Worm (Caenorhabditis elegans): ENCODE measurements around the gene F38B6.2.

F38B6.2 gene

DNA sequence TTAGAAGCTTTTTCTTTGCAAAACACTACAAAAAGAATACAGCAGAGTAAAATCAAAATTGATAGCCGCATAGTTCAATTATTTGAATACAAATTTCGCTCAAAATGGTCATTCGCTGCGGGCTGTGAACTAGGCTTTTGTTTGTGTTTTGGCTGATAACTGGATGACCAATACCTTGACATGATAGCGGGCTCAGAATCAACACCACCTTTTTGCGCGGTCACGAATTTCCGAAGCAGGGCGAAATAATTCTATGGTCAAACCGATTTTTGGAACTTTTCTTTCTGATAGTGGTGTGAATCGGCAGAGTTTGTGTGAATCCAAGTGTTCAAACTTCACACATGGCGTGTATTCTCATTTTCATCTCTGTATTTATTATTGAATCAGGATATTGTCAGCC is at the start of gene F38B6.2, which contains the start of gene F38B6.7:
F38B6.2 (plus strand) TSS at position 267 of the 400 bp plus-strand sequence.
F38B6.7 (minus strand) TSS at position 101 of the 400 bp plus-strand sequence.
- TF ChIP-seq unc-62 (GFP tag; optimal IDR thresholded peaks at IDR 0.05), result no peak

DNA sequence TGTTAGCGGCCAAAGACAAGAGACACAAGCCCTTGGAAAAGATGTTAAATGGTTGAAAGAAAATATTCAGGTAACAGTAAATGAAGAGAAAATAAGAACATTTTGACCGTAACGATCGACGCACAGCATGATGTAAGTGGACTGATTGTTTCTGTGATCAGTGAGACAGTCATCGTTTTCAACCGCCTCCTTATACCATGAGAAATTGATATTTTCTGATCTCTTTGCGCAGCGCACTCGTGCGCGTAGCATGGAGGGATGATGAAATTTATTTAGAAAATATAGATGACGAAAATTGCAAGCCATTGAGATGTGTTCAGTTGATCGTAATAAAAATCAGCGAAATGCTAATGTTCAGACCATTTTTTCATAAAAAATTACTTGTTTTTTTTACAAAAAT is 48.8 kb upstream of the F38B6.2 start:
- no peak for TF ChIP-seq unc-62 (GFP tag; optimal IDR thresholded peaks at IDR 0.05)

DNA sequence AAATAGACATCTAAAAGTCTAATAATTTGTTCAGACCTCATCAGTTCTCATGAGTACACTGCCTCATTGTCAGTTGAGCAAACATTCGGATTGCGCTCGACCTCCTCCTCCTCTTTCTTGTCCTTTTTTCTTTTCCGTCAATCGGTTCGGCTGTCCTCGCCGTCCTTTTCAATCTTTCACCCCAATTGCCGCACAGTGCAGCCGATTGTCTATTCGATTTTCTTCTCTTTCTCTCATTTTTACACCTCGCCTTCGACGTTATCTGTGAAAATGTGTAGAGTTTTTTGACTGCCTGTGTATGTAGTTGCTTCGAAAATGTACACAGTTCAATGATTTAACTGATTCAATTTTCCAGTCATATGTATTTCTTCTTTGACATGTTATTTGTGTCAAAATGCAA is 45.2 kb upstream of the F38B6.2 start:
- no peak for TF ChIP-seq unc-62 (GFP tag; optimal IDR thresholded peaks at IDR 0.05)

DNA sequence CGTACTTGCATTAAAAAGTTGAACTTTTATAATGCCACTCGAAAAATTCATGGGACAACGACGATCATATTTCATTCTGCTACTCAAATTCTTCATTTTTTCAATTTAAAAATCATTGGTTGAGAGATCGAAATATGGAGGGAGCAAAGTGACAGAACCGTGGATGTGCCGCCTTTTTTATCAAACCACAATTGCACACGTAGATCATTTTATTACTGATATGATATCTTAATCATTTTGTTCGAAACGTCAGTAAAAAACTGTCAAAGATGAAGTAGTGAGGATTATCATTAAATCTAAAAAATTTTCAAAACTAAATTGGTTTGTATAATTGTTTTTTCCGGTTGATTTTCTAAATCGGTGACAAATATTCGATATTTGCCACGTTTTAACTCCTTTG is 44.2 kb upstream of the F38B6.2 start:
- TF ChIP-seq unc-62 (GFP tag; optimal IDR thresholded peaks at IDR 0.05), result no peak

DNA sequence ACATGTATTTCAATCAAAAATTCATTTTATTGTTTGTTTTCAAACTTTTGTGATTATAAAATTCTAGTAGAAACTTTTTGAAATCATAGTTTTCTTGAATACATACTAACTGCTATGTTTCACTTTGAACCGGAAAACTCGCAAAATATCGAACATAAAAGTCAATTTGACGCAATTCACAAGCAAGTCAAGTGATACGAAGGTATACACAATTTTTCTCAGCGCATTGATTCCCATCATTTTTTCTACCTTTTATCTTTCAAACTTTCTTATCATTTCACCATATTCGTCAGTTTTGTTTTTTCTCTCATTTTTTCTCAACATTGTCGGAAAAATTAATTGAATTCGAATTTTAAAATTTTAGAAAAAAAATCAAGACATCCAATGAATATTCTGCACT is 43.2 kb upstream of the F38B6.2 start, which contains the start of gene nhr-173:
nhr-173 (plus strand) TSS at position 366 of the 400 bp plus-strand sequence.
- no peak for TF ChIP-seq unc-62 (GFP tag; optimal IDR thresholded peaks at IDR 0.05)

DNA sequence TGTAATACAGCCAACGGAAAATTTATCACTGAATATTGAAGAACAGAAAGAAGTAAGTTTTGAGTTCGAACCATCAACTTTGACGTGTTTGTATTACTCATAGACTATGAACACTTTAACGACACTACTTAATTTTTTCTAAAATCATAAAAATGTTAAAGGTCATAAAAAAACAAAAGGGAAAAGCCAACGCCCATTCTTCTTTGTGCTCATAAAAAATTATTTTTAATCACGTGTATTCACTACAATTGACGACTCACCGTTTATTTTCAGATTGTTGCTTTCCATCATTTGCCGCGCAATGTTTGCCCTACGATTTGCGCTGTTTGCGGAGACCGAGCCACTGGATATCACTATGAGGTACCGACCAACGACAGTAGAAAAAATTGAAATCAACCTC is 42.1 kb upstream of the F38B6.2 start:
- no peak for TF ChIP-seq unc-62 (GFP tag; optimal IDR thresholded peaks at IDR 0.05)

DNA sequence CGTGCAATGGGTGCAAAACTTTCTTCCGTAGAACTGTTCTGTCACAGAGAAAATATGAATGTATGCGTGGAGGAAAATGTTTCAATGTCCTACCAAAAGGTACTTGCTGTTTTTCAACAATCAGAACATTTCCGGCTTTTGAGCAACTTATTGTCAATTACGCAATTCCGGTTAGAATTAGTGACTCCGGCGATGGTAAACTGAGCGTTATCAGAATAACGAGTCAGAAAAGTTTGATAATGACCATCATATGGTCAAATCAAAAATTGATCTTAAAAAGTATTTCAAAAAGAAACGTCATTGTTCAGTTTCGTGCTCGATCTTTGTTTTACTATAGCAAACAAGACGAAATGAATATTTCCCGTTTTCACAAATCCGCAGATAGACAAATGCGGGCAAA is 41.6 kb upstream of the F38B6.2 start:
- no peak for TF ChIP-seq unc-62 (GFP tag; optimal IDR thresholded peaks at IDR 0.05)

DNA sequence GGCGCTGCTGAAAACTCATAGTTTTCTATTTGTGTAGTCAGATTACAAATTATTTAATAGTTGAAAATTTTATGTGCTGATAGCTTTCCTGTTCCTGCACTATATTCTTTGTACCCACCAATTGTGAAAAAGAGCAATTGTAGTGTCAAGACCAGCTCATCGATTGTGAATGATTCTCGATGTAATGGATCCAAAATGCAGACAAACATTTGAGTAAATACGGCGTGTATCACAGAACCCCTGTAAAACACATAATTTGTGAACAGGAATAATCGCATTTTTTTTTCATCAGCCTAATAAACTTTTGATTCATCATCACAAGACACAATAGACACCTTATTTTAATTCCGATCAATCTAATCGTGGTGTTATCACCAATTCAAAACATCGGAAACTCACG is 36.1 kb upstream of the F38B6.2 start:
- no peak for TF ChIP-seq unc-62 (GFP tag; optimal IDR thresholded peaks at IDR 0.05)

DNA sequence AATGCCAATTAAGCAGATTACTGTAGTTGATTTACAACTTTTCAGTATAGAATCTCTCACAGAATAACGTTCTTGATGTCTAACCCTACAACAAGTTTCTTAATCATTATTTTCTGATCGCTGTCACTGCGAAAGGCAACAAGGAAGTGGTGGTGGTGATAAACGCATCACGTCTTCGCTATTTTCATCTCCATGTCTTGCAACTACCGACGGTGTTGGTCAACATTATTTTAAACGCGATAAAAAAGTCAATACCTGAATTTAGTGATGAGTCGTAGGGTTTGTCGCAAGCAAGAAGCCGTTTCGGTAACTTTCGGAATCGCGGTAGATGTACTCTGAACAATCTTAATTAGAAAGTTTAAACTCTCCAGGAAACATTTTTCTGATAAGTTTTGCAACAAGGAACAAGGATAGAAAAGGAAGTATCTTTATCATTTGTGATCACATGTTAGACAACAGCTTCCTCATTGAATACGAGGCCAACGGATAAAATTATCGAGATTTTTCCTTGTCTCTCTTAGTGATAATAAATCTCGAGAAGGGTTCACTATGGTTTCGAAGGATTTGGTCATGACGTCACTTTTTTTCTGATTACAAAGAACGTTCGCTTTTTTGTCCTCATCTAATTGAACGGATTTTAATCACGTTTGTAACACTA is 34.4 kb upstream of the F38B6.2 start:
- no peak for TF ChIP-seq unc-62 (GFP tag; optimal IDR thresholded peaks at IDR 0.05)

DNA sequence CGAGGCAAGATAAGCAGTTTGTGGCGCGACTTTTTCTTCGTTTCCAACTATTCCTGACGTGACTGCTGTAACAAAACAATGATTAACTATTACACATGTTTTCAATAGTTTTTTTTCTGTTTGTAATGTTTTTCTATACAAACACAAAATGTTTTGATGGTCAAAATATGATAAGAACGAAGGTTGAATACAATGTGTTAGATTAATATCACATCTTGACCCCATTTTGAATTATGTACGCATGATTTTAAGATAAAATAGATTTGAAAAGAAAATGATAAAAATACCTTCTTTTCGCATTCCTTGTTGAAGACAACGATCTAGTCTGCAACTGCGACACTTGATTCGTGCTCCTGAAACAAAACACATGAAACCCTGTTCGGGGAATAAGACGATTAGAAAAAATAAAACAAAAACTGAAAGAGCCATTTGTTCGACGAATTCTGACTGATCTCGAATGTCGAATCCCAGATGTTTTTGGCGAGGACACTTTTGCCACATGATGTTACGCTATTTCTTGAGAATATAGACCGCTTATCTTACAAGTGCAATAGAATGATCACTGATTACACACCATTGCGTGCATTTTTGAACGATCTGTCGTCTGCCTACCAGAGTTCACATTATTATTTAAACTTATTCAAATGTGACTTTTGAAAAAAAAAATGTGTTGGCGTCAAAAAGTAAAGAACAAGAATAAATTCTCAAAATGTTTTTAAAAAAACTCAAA is 33.0 kb upstream of the F38B6.2 start:
- no peak for TF ChIP-seq unc-62 (GFP tag; optimal IDR thresholded peaks at IDR 0.05)

DNA sequence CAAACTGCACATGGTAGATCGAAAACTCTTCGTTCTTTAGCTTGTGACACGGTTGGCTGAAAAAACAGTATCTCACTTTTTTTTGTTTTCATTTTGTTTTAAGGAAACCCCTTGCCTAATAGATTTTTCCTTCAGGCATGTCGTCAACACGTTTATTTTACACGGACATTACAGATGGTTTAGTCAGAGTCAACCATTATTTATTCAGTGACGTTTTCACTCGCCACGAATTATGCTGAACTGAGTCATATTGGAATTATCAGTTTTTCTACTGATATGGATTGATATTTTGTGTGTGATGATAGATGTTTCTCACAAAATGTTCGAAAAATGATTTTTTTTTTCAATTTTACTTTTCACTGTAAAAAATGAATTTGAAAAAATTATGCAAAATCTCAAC is 30.9 kb upstream of the F38B6.2 start:
- no peak for TF ChIP-seq unc-62 (GFP tag; optimal IDR thresholded peaks at IDR 0.05)

DNA sequence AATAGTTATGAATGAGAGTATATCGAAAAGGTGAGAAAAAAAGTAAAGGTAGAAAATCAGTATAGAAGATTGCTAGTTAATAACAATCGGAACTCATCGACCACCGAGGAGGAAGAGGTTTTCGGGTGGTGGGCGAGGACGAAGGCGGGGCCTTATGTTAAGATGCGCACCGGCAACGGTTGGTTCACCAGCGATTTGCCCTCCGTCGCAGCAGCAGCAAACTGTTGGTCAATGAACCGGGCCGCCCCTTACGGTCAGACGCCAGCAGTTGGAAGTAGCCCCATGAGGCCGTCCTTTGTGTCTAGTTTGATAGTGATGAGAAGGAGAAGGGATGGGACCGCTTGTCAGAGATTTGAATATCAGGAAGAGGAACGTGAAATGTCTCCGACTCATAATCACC is 29.4 kb upstream of the F38B6.2 start, which contains the start of gene nhr-137:
nhr-137 (minus strand) TSS at position 101 of the 400 bp plus-strand sequence.
- TF ChIP-seq unc-62 (GFP tag; optimal IDR thresholded peaks at IDR 0.05), result no peak

DNA sequence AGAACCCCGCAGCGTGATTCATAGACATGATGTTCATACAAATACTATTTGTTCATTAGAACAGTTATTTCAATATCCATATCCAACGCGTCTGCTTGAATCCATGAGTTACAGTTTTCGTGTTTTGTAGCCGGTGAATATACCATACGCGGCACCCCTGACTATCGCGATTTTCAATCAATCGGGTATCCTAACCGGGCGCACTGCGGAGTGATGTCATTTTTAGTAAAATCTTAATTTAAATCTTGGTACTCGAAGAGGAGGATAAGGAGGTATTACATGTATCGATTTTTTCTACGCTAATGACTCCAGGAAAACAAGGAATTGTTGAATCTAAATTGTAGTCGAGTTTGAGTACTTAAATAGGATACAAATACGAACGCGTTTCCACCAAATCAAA is 29.0 kb upstream of the F38B6.2 start:
- TF ChIP-seq unc-62 (GFP tag; optimal IDR thresholded peaks at IDR 0.05), result no peak

DNA sequence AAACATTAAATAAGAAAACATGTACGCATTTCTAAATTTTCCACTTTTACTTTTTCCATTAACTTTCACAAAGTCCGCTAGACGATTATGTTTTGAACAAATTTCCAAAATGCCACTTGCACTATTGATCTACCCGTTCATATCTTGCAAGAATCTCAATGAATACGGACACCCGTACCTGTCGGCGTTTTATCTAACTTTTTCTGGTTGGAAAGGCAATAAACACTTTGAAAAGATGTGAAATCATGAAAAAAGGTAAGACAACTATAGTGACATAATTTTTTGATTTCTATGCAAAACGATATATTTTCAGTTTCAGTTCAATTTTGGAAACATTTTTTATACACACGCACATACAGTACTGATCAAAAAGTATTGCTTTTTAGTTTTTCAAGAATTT is 26.6 kb upstream of the F38B6.2 start:
- no peak for TF ChIP-seq unc-62 (GFP tag; optimal IDR thresholded peaks at IDR 0.05)

DNA sequence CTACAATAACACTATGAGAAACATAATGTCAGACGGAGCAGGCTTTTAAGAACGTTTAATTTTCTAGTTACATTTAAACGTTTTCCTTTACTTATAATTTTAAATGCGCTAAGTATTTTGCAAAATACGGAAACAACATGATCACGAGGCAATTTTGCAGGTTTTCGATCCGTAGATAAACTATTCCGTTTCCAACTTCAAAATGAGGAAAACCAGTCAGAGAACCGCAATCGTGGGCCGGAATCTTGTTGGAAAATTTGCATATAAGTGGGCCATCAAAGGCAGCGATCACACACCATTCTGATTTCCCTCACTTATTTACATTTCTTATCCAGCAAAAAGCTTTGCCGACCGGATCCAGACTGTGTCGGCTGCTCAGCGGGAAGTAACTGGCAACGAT is 25.8 kb upstream of the F38B6.2 start, which contains the start of gene col-172:
col-172 (plus strand) TSS at position 301 of the 400 bp plus-strand sequence.
- TF ChIP-seq unc-62 (GFP tag; optimal IDR thresholded peaks at IDR 0.05), result no peak

DNA sequence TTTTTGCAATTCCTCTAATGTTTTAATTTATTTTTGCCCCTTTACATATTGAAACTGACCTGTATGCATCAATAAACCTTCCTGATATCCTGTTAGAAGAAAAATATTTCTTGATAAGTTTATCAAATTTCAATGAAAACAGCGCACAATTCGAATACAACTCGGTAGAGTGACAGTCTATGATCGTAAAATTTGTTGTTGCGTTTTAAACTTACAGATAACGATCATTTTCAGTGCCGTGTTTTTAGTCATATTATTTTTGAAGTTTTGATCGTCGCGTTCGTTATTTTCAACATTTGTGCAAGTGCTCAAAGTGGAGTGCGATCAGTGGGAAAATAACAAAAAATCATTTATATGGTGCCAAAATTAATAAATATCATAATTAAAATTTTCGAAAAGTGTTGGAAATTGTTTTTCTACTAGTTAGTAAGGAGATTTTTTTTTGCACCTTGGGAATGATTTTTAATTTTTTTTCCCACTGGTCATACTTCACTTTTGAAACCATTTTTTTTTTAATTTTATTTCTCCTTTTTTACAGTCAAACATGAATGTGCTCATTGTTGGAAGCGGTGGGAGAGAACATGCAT is 23.9 kb upstream of the F38B6.2 start, which contains the start of gene F38B6.4:
F38B6.4 (plus strand) TSS at position 537 of the 587 bp plus-strand sequence.
- no peak for TF ChIP-seq unc-62 (GFP tag; optimal IDR thresholded peaks at IDR 0.05)

DNA sequence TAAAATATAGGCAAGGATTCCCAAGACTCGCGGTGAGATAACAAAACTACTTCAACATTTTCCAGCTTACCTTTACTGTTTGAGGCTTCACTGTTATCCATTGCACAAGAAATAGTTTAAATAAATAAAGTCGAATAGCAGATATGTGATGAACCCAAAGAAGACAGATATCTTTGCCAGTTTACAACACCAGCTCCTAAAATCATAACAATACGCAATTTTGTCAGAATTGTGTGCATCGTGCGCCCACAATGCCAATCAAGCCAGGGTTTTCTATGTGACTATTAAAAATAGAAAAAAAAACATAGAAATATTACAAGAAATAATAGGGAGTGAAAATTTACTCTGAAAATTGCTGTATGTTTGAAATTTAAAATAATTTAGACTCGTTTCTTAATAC is 15.7 kb upstream of the F38B6.2 start, which contains the start of gene F38B6.8:
F38B6.8 (minus strand) TSS at position 101 of the 400 bp plus-strand sequence.
- no peak for TF ChIP-seq unc-62 (GFP tag; optimal IDR thresholded peaks at IDR 0.05)

All from whole organism, dauer.